Worm (Caenorhabditis elegans): Measurements from ENCODE around the gene C26H9A.3.

The C26H9A.3 gene

DNA sequence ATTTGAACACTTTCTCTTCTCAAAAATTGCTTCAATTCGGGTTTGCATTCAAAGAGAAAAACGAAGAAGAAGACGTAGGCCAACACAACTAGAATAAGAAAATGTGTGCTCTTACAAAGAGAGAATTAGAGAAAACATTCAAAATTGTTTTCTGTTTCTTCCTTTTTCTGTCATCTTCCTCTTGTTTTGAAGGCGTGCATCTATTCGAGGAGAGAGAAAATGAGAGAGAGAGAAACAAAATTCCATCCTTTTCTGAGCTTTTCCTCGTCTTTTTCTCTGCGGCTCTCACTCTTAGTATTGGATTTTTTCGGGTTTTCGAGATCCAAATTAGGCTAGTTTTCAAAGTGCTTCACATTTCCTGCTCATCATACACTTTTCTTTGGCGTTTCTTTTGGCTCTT lies 12.4 kb upstream of the C26H9A.3 start (continued):
- peak; percentile 38 for TF ChIP-seq sem-4 (tag; optimal IDR thresholded peaks at IDR 0.05)
- no peak for TF ChIP-seq nhr-23 (tag; optimal IDR thresholded peaks at IDR 0.05)

- TF ChIP-seq ZK546.5 (tag; optimal IDR thresholded peaks at IDR 0.05) = no peak
- TF ChIP-seq ztf-1 (GFP tag; conservative IDR thresholded peaks at IDR 0.05) = no peak
- TF ChIP-seq nhr-11 (tag; optimal IDR thresholded peaks at IDR 0.05) = no peak
- TF ChIP-seq nhr-77 (tag; optimal IDR thresholded peaks at IDR 0.05) = no peak
- TF ChIP-seq ztf-4 (tag; optimal IDR thresholded peaks at IDR 0.05) = no peak
- no peak for TF ChIP-seq Y55F3AM.14 (GFP tag; optimal IDR thresholded peaks at IDR 0.05)
- no peak for TF ChIP-seq zag-1 (tag; optimal IDR thresholded peaks at IDR 0.05)
- no peak for TF ChIP-seq crh-2 (tag; optimal IDR thresholded peaks at IDR 0.05)
- TF ChIP-seq nhr-129 (tag; optimal IDR thresholded peaks at IDR 0.05) = no peak
- TF ChIP-seq elt-3 (tag; optimal IDR thresholded peaks at IDR 0.05) = no peak
- no peak for TF ChIP-seq nhr-10 (tag; optimal IDR thresholded peaks at IDR 0.05)
- no peak for TF ChIP-seq mbf-1 (tag; optimal IDR thresholded peaks at IDR 0.05)
- no peak for TF ChIP-seq ceh-16 (tag; optimal IDR thresholded peaks at IDR 0.05)
- no peak for TF ChIP-seq nhr-25 (tag; optimal IDR thresholded peaks at IDR 0.05)
- TF ChIP-seq sma-3 (GFP tag; optimal IDR thresholded peaks at IDR 0.05) = no peak
- no peak for TF ChIP-seq gmeb-1 (tag; optimal IDR thresholded peaks at IDR 0.05)
- TF ChIP-seq snpc-4 (tag; optimal IDR thresholded peaks at IDR 0.05) = no peak
Observed at ce11 chrIV:12650597-12650996, 11.4 kb upstream of the C26H9A.3 start.

ce11 chrIV:12640875-12641860 lies 2.0 kb upstream of the C26H9A.3 start:
- TF ChIP-seq fos-1 (tag; optimal IDR thresholded peaks at IDR 0.05) = peak; percentile 30
- no peak for TF ChIP-seq nhr-23 (tag; optimal IDR thresholded peaks at IDR 0.05)
- no peak for TF ChIP-seq Y55F3AM.14 (GFP tag; optimal IDR thresholded peaks at IDR 0.05)
- TF ChIP-seq ztf-11 (tag; optimal IDR thresholded peaks at IDR 0.05) = no peak
- no peak for TF ChIP-seq unc-62 (GFP tag; optimal IDR thresholded peaks at IDR 0.05)
- TF ChIP-seq ama-1 (optimal IDR thresholded peaks at IDR 0.05) = no peak
- TF ChIP-seq C34F6.9 (tag; optimal IDR thresholded peaks at IDR 0.05) = no peak
- TF ChIP-seq nhr-12 (tag; optimal IDR thresholded peaks at IDR 0.05) = no peak
- no peak for TF ChIP-seq ztf-4 (tag; optimal IDR thresholded peaks at IDR 0.05)
- TF ChIP-seq F13H6.1 (tag; optimal IDR thresholded peaks at IDR 0.05) = no peak
- no peak for TF ChIP-seq lin-39 (tag; optimal IDR thresholded peaks at IDR 0.05)
- TF ChIP-seq lsy-2 (tag; optimal IDR thresholded peaks at IDR 0.05) = no peak
- TF ChIP-seq nhr-129 (tag; optimal IDR thresholded peaks at IDR 0.05) = peak; percentile 8
- no peak for TF ChIP-seq mab-5 (tag; optimal IDR thresholded peaks at IDR 0.05)
- TF ChIP-seq ztf-1 (GFP tag; conservative IDR thresholded peaks at IDR 0.05) = no peak
- TF ChIP-seq blmp-1 (tag; optimal IDR thresholded peaks at IDR 0.05; ENCODE audit: insufficient read depth) = no peak
- no peak for TF ChIP-seq unc-39 (tag; optimal IDR thresholded peaks at IDR 0.05)
- TF ChIP-seq gmeb-1 (tag; optimal IDR thresholded peaks at IDR 0.05) = no peak
- peak; percentile 26 for TF ChIP-seq sma-9 (GFP tag; optimal IDR thresholded peaks at IDR 0.05)
- no peak for TF ChIP-seq sma-9 (tag; optimal IDR thresholded peaks at IDR 0.05)
- TF ChIP-seq nhr-237 (tag; optimal IDR thresholded peaks at IDR 0.05) = no peak

- TF ChIP-seq ztf-11 (tag; optimal IDR thresholded peaks at IDR 0.05) = no peak
- TF ChIP-seq nhr-11 (tag; optimal IDR thresholded peaks at IDR 0.05) = no peak
- no peak for TF ChIP-seq mbf-1 (tag; optimal IDR thresholded peaks at IDR 0.05)
- TF ChIP-seq skn-1 (tag; optimal IDR thresholded peaks at IDR 0.05) = no peak
- TF ChIP-seq sma-9 (GFP tag; optimal IDR thresholded peaks at IDR 0.05) = no peak
- TF ChIP-seq sma-9 (tag; optimal IDR thresholded peaks at IDR 0.05) = no peak
- TF ChIP-seq unc-55 (GFP tag; optimal IDR thresholded peaks at IDR 0.05) = no peak
- no peak for TF ChIP-seq C34F6.9 (tag; optimal IDR thresholded peaks at IDR 0.05)
- no peak for TF ChIP-seq aly-2 (tag; optimal IDR thresholded peaks at IDR 0.05)
Observed at ce11 chrIV:12640137-12640536, 926 bp upstream of the C26H9A.3 start, which contains the start of gene vha-7. TSS of gene vha-7 (plus strand) at chrIV:12640462.

Measured in whole organism, L2 larva.